Worm (Caenorhabditis elegans) whole organism, mixed stage, embryonic: ENCODE results near the gene B0285.6.

ENCODE experiments used
- elt-1 ChIP-seq: sonication (generic microtip); optimal IDR thresholded peaks from 2 replicates; lab custom pipeline; 2017; ENCODE audit warnings: missing genetic modification characterization, mild to moderate bottlenecking, missing compliant biosample characterization, antibody characterized with exemption, moderate library complexity, borderline replicate concordance; ENCODE audit not compliant: insufficient read depth
- elt-3 ChIP-seq: fragments of 150-350 bp; optimal IDR thresholded peaks from 2 replicates; lab custom pipeline; 2014; ENCODE audit warnings: missing biosample characterization, missing genetic modification characterization
- lsy-2 ChIP-seq: fragments of 150-350 bp; optimal IDR thresholded peaks from 2 replicates; lab custom pipeline; 2014; ENCODE audit warnings: missing biosample characterization, missing genetic modification characterization
- mab-5 ChIP-seq: fragments of 150-350 bp; optimal IDR thresholded peaks from 2 replicates; lab custom pipeline; 2014; ENCODE audit warnings: missing biosample characterization, missing genetic modification characterization
- mls-2 ChIP-seq: sonication (generic microtip); optimal IDR thresholded peaks from 2 replicates; lab custom pipeline; 2016; ENCODE audit warnings: mild to moderate bottlenecking, missing genetic modification characterization, moderate library complexity, missing compliant biosample characterization
- nhr-237 ChIP-seq: fragments of 150-350 bp; optimal IDR thresholded peaks from 2 replicates; lab custom pipeline; 2014; ENCODE audit warnings: missing biosample characterization, missing genetic modification characterization
- nhr-28 ChIP-seq: fragments of 150-350 bp; optimal IDR thresholded peaks from 2 replicates; lab custom pipeline; 2014; ENCODE audit warnings: missing biosample characterization, missing genetic modification characterization
- pha-4 ChIP-seq: fragments of 150-350 bp; optimal IDR thresholded peaks from 2 replicates; lab custom pipeline; 2018; ENCODE audit warnings: missing biosample characterization, missing genetic modification reagents, missing genetic modification characterization
- sem-2 ChIP-seq: fragments of 200-800 bp; sonication (Bioruptor generic); optimal IDR thresholded peaks from 2 replicates; lab custom pipeline; 2018; ENCODE audit warnings: mild to moderate bottlenecking, missing genetic modification characterization, missing compliant biosample characterization
- sptf-1 ChIP-seq: sonication (generic microtip); optimal IDR thresholded peaks from 2 replicates; lab custom pipeline; 2017; ENCODE audit warnings: mild to moderate bottlenecking, missing genetic modification characterization, moderate library complexity, missing compliant biosample characterization
- ztf-11 ChIP-seq: fragments of 150-350 bp; optimal IDR thresholded peaks from 2 replicates; lab custom pipeline; 2014; ENCODE audit warnings: missing biosample characterization, missing genetic modification characterization

DNA sequence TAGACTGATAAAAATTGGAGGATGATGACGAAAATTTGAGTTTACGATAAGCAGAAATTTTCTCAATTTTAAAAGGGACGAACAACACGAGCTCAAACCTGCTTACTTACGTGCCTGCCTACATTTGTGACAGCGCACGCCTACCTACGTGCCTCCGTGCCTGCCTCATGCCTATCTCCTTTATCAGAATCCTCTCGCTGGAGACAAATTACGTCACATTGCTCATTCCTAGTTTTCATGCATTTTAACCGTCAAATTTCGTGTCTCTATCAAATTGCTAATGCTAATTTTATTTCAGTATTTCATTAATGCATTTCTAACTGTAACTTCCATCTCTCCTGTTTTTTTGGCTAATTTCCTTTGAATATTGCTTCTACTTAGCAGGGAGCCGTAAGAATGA, 31.4 kb downstream of the B0285.6 start, which contains the start of gene pals-27:
- TF ChIP-seq nhr-237 (tag; lab: Kevin White, UChicago) (no peak), mab-5 (no peak), nhr-28 (tag; lab: Kevin White, UChicago) (no peak), elt-3 (tag; lab: Kevin White, UChicago) (no peak), sptf-1 (tag; lab: Kevin White, UChicago) (no peak), elt-1 (tag; lab: Kevin White, UChicago) (no peak), mls-2 (tag; lab: Kevin White, UChicago) (no peak), pha-4 (tag; lab: Kevin White, UChicago) (no peak), sem-2 (GFP tag; lab: Kevin White, UChicago) (no peak), ztf-11 (tag; lab: Kevin White, UChicago) (no peak), lsy-2 (no peak)
